Fruit fly (Drosophila melanogaster): ENCODE measurements around the gene Mettl2.

dm6 chr3L:1614465-1615084 lies 24.5 kb downstream of the Mettl2 start:
- TF ChIP-seq Myc (optimal IDR thresholded peaks at IDR 0.05): no peak
- no peak for TF ChIP-seq ttk (optimal IDR thresholded peaks at IDR 0.05)
- TF ChIP-seq Sin3A (optimal IDR thresholded peaks at IDR 0.05): no peak
